Fruit fly (Drosophila melanogaster) whole organism, adult: Measurements from ENCODE around the gene Vti1b.

ENCODE experiments used
- CG14711 ChIP-seq: fragments of 200-800 bp; sonication (Bioruptor generic); optimal IDR thresholded peaks from 2 replicates; lab custom pipeline; 2018; ENCODE audit warnings: missing biosample characterization, mild to moderate bottlenecking, missing genetic modification characterization, moderate library complexity
- CG33017 ChIP-seq: fragments of 200-800 bp; sonication (Bioruptor generic); optimal IDR thresholded peaks from 2 replicates; lab custom pipeline; 2018; ENCODE audit warnings: missing biosample characterization, mild to moderate bottlenecking, missing genetic modification characterization, moderate library complexity
- CG7101 ChIP-seq: fragments of 200-800 bp; sonication (Bioruptor generic); optimal IDR thresholded peaks from 2 replicates; lab custom pipeline; 2018; ENCODE audit warnings: missing biosample characterization, mild to moderate bottlenecking, missing genetic modification characterization, moderate library complexity
- Crg-1 ChIP-seq: fragments of 200-800 bp; sonication (Bioruptor generic); optimal IDR thresholded peaks from 2 replicates; lab custom pipeline; 2016; ENCODE audit warnings: missing biosample characterization, missing genetic modification characterization
- Mnt ChIP-seq: fragments of 200-800 bp; sonication (Bioruptor generic); optimal IDR thresholded peaks from 2 replicates; lab custom pipeline; 2016; ENCODE audit warnings: missing biosample characterization, mild to moderate bottlenecking, missing genetic modification characterization
- bab1 ChIP-seq: fragments of 200-800 bp; sonication (Bioruptor generic); optimal IDR thresholded peaks from 3 replicates; lab custom pipeline; 2019; ENCODE audit warnings: missing biosample characterization, mild to moderate bottlenecking, missing genetic modification characterization, moderate library complexity
- cnc ChIP-seq, 2 experiments: fragments of >200 bp; optimal IDR thresholded peaks; 2 replicates each; lab custom pipeline; 2017
- kay ChIP-seq: fragments of 200-800 bp; sonication (Bioruptor generic); peaks from one replicate; lab custom pipeline; 2016; ENCODE audit warnings: missing biosample characterization, missing genetic modification characterization, borderline replicate concordance
- ovo ChIP-seq: fragments of 200-800 bp; sonication (Bioruptor generic); optimal IDR thresholded peaks from 2 replicates; lab custom pipeline; 2016; ENCODE audit warnings: missing biosample characterization, missing genetic modification characterization
- pad ChIP-seq: fragments of 200-800 bp; sonication (Bioruptor generic); optimal IDR thresholded peaks from 3 replicates; lab custom pipeline; 2017; ENCODE audit warnings: missing biosample characterization, missing genetic modification characterization, mild to moderate bottlenecking, moderate library complexity, missing genetic modification reagents
- tj ChIP-seq: fragments of 200-800 bp; sonication (Bioruptor generic); optimal IDR thresholded peaks from 3 replicates; lab custom pipeline; 2017; ENCODE audit warnings: missing biosample characterization, mild to moderate bottlenecking, missing genetic modification characterization, moderate library complexity
- toe ChIP-seq: fragments of 200-800 bp; sonication (Bioruptor generic); optimal IDR thresholded peaks from 2 replicates; lab custom pipeline; 2016; ENCODE audit warnings: missing biosample characterization, missing genetic modification characterization

- TF ChIP-seq kay: peak; percentile 59
- TF ChIP-seq CG33017 (tag; lab: Kevin White, UChicago): no peak
- no peak for TF ChIP-seq ovo
- TF ChIP-seq CG14711 (tag; lab: Kevin White, UChicago): no peak
- TF ChIP-seq Crg-1 (GFP tag; lab: Kevin White, UChicago): no peak
- TF ChIP-seq toe (GFP tag; lab: Kevin White, UChicago): no peak
- no peak for TF ChIP-seq bab1 (GFP tag; lab: Kevin White, UChicago)
- TF ChIP-seq pad (GFP tag; lab: Kevin White, UChicago): no peak
- no peak for TF ChIP-seq CG7101
- no peak for TF ChIP-seq Mnt
- no peak for TF ChIP-seq tj (GFP tag; lab: Kevin White, UChicago)
- TF ChIP-seq cnc (optimal IDR thresholded peaks at IDR 0.05; lab: Kevin White, UChicago): no peak
Observed at dm6 chr3R:18423352-18423751, 26.6 kb downstream of the Vti1b start.
